Worm (Caenorhabditis elegans) whole organism, young adult: ENCODE data around the gene laat-1.
A peak's percentile ranks its signal among the peaks of the same experiment; 100 is the strongest.

ENCODE experiments used
- B0035.1 ChIP-seq: sonication (generic microtip); optimal IDR thresholded peaks from 2 replicates; lab custom pipeline; 2016; ENCODE audit warnings: missing genetic modification characterization, mild to moderate bottlenecking, missing compliant biosample characterization, missing genotype, missing genetic modification reagents
- C17E4.6 ChIP-seq: fragments of 200-800 bp; sonication (Bioruptor generic); IDR thresholded peaks from 2 replicates; pipeline ENCODE4 v1.3.6; 2022; ENCODE audit warnings: missing genetic modification reagents, missing genetic modification characterization, missing compliant biosample characterization
- D2030.7 ChIP-seq: fragments of 200-800 bp; sonication (Bioruptor generic); IDR thresholded peaks from 2 replicates; pipeline ENCODE4 v1.3.6; 2022; ENCODE audit warnings: missing genetic modification reagents, missing genetic modification characterization, missing compliant biosample characterization
- F33H1.4 ChIP-seq: fragments of 200-800 bp; sonication (Bioruptor generic); IDR thresholded peaks from 2 replicates; pipeline ENCODE4 v1.3.6; 2022; ENCODE audit warnings: missing genetic modification reagents, missing genetic modification characterization, missing compliant biosample characterization
- F52B5.7 ChIP-seq: sonication (generic microtip); optimal IDR thresholded peaks from 2 replicates; lab custom pipeline; 2016; ENCODE audit warnings: mild to moderate bottlenecking, missing genetic modification characterization, missing compliant biosample characterization
- K12H6.12 ChIP-seq: fragments of 200-800 bp; sonication (Bioruptor generic); optimal IDR thresholded peaks from 2 replicates; lab custom pipeline; 2018; ENCODE audit warnings: mild to moderate bottlenecking, missing genetic modification characterization, missing compliant biosample characterization
- Y79H2A.3 ChIP-seq: fragments of 200-800 bp; sonication (Bioruptor generic); conservative IDR thresholded peaks from 2 replicates; pipeline ENCODE4 v1.3.6; 2022; ENCODE audit warnings: missing genetic modification reagents, missing genetic modification characterization, missing compliant biosample characterization
- Y95B8A.8 ChIP-seq: fragments of 200-800 bp; sonication (Bioruptor generic); IDR thresholded peaks from 2 replicates; pipeline ENCODE4 v1.3.6; 2022; ENCODE audit warnings: missing genetic modification reagents, missing genetic modification characterization, missing compliant biosample characterization
- aptf-3 ChIP-seq: fragments of 200-800 bp; sonication (Bioruptor generic); IDR thresholded peaks from 2 replicates; pipeline ENCODE4 v1.3.6; 2022; ENCODE audit warnings: missing genetic modification characterization, missing compliant biosample characterization
- atf-7 ChIP-seq: sonication (generic microtip); optimal IDR thresholded peaks from 2 replicates; lab custom pipeline; 2017; ENCODE audit warnings: mild to moderate bottlenecking, missing genetic modification characterization, missing compliant biosample characterization
- athp-1 ChIP-seq: sonication (generic microtip); optimal IDR thresholded peaks from 2 replicates; lab custom pipeline; 2017; ENCODE audit warnings: mild to moderate bottlenecking, missing genetic modification characterization, missing compliant biosample characterization
- attf-5 ChIP-seq: fragments of 200-800 bp; sonication (Bioruptor generic); optimal IDR thresholded peaks from 2 replicates; lab custom pipeline; 2018; ENCODE audit warnings: mild to moderate bottlenecking, missing genetic modification characterization, missing compliant biosample characterization
- attf-6 ChIP-seq: fragments of 200-800 bp; sonication (Bioruptor generic); IDR thresholded peaks from 2 replicates; pipeline ENCODE4 v1.3.6; 2022; ENCODE audit warnings: missing genetic modification reagents, missing genetic modification characterization, missing compliant biosample characterization
- bed-1 ChIP-seq: fragments of 200-800 bp; sonication (Bioruptor generic); IDR thresholded peaks from 2 replicates; pipeline ENCODE4 v1.3.6; 2022; ENCODE audit warnings: missing genetic modification reagents, missing genetic modification characterization, missing compliant biosample characterization
- ccch-3 ChIP-seq: fragments of 200-800 bp; sonication (Bioruptor generic); optimal IDR thresholded peaks from 2 replicates; lab custom pipeline; 2018; ENCODE audit warnings: mild to moderate bottlenecking, missing genetic modification characterization, missing compliant biosample characterization
- cebp-1 ChIP-seq, 2 experiments: fragments of 200-800 bp in 1 of 2; sonication (Bioruptor generic) in 1 of 2; sonication (generic microtip) in 1 of 2; IDR thresholded peaks in 1 of 2; optimal IDR thresholded peaks in 1 of 2; 2 replicates each; pipeline versions ENCODE4 v1.3.6 to Lab custom; 2017 to 2022; ENCODE audit warnings: missing compliant biosample characterization in 2 of 2, missing genetic modification characterization in 2 of 2, mild to moderate bottlenecking in 1 of 2, missing genetic modification reagents in 1 of 2, moderate library complexity in 1 of 2
- ceh-27 ChIP-seq: fragments of 200-800 bp; sonication (Bioruptor generic); optimal IDR thresholded peaks from 2 replicates; lab custom pipeline; 2018; ENCODE audit warnings: mild to moderate bottlenecking, missing genetic modification characterization, moderate library complexity, missing compliant biosample characterization
- ceh-79 ChIP-seq: sonication (generic microtip); optimal IDR thresholded peaks from 2 replicates; lab custom pipeline; 2017; ENCODE audit warnings: mild to moderate bottlenecking, missing genetic modification characterization, missing compliant biosample characterization
- ceh-91 ChIP-seq: fragments of 200-800 bp; sonication (Bioruptor generic); IDR thresholded peaks from 2 replicates; pipeline ENCODE4 v1.3.6; 2022; ENCODE audit warnings: missing genetic modification reagents, missing genetic modification characterization, missing compliant biosample characterization
- dox-1 ChIP-seq: fragments of 200-800 bp; sonication (Bioruptor generic); IDR thresholded peaks from 2 replicates; pipeline ENCODE4 v1.3.6; 2022; ENCODE audit warnings: missing genetic modification reagents, missing genetic modification characterization, missing compliant biosample characterization
- dpff-1 ChIP-seq: sonication (generic microtip); optimal IDR thresholded peaks from 2 replicates; lab custom pipeline; 2017; ENCODE audit warnings: mild to moderate bottlenecking, missing genetic modification characterization, missing compliant biosample characterization
- efl-1 ChIP-seq: fragments of 150-350 bp; optimal IDR thresholded peaks from 2 replicates; lab custom pipeline; 2014; ENCODE audit warnings: missing biosample characterization, missing genetic modification reagents, missing genetic modification characterization
- ekl-4 ChIP-seq: fragments of 200-800 bp; sonication (Bioruptor generic); IDR thresholded peaks from 2 replicates; pipeline ENCODE4 v1.3.6; 2022; ENCODE audit warnings: missing genetic modification reagents, missing genetic modification characterization, missing compliant biosample characterization
- ets-4 ChIP-seq: fragments of 200-800 bp; sonication (Bioruptor generic); optimal IDR thresholded peaks from 2 replicates; lab custom pipeline; 2018; ENCODE audit warnings: mild to moderate bottlenecking, missing genetic modification characterization, missing compliant biosample characterization
- fkh-3 ChIP-seq: sonication (generic microtip); optimal IDR thresholded peaks from 2 replicates; lab custom pipeline; 2016; ENCODE audit warnings: mild to moderate bottlenecking, missing genetic modification characterization, missing compliant biosample characterization
- him-1 ChIP-seq: sonication (generic microtip); optimal IDR thresholded peaks from 2 replicates; lab custom pipeline; 2016; ENCODE audit warnings: missing genotype, missing genetic modification reagents, missing genetic modification characterization, missing compliant biosample characterization
- hlh-26 ChIP-seq: fragments of 200-800 bp; sonication (Bioruptor generic); conservative IDR thresholded peaks from 2 replicates; pipeline ENCODE4 v1.3.6; 2022; ENCODE audit warnings: missing genetic modification reagents, missing genetic modification characterization, missing compliant biosample characterization
- lag-1 ChIP-seq: fragments of 200-800 bp; sonication (Bioruptor generic); IDR thresholded peaks from 2 replicates; pipeline ENCODE4 v1.3.6; 2022; ENCODE audit warnings: missing genetic modification reagents, missing genetic modification characterization, missing compliant biosample characterization
- let-607 ChIP-seq, 2 experiments: fragments of 200-800 bp in 1 of 2; sonication (Bioruptor generic) in 1 of 2; sonication (generic microtip) in 1 of 2; optimal IDR thresholded peaks; 2 replicates each; lab custom pipeline; 2016 to 2018; ENCODE audit warnings: mild to moderate bottlenecking in 2 of 2, missing compliant biosample characterization in 2 of 2, missing genetic modification characterization in 2 of 2, moderate library complexity in 2 of 2, missing genotype in 1 of 2
- lsy-27 ChIP-seq: sonication (generic microtip); optimal IDR thresholded peaks from 2 replicates; lab custom pipeline; 2017; ENCODE audit warnings: missing genetic modification characterization, mild to moderate bottlenecking, missing compliant biosample characterization, antibody characterized with exemption, missing genotype, borderline replicate concordance; ENCODE audit not compliant: insufficient read depth
- madf-3 ChIP-seq: fragments of 200-800 bp; sonication (Bioruptor generic); IDR thresholded peaks from 2 replicates; pipeline ENCODE4 v1.3.6; 2022; ENCODE audit warnings: missing genetic modification reagents, missing genetic modification characterization, missing compliant biosample characterization
- madf-6 ChIP-seq: fragments of 200-800 bp; sonication (Bioruptor generic); IDR thresholded peaks from 2 replicates; pipeline ENCODE4 v1.3.6; 2022; ENCODE audit warnings: missing genetic modification reagents, missing genetic modification characterization, missing compliant biosample characterization
- madf-8 ChIP-seq: fragments of 200-800 bp; sonication (Bioruptor generic); conservative IDR thresholded peaks from 2 replicates; pipeline ENCODE4 v1.3.6; 2022; ENCODE audit warnings: missing genetic modification reagents, missing genetic modification characterization, missing compliant biosample characterization
- mes-4 ChIP-seq: sonication (generic microtip); optimal IDR thresholded peaks from 2 replicates; lab custom pipeline; 2016; ENCODE audit warnings: missing genotype, missing genetic modification characterization, missing compliant biosample characterization
- mxl-1 ChIP-seq: sonication (generic microtip); optimal IDR thresholded peaks from 2 replicates; lab custom pipeline; 2016; ENCODE audit warnings: missing genetic modification characterization, missing compliant biosample characterization
- nfyb-1 ChIP-seq: fragments of 200-800 bp; sonication (Bioruptor generic); IDR thresholded peaks from 2 replicates; pipeline ENCODE4 v1.3.6; 2022; ENCODE audit warnings: missing genetic modification reagents, missing genetic modification characterization, missing compliant biosample characterization
- nhr-27 ChIP-seq: fragments of 200-800 bp; sonication (Bioruptor generic); optimal IDR thresholded peaks from 2 replicates; lab custom pipeline; 2018; ENCODE audit warnings: mild to moderate bottlenecking, missing genetic modification characterization, moderate library complexity, missing compliant biosample characterization
- nhr-90 ChIP-seq: sonication (generic microtip); optimal IDR thresholded peaks from 2 replicates; lab custom pipeline; 2016; ENCODE audit warnings: missing genotype, mild to moderate bottlenecking, missing genetic modification characterization, missing compliant biosample characterization
- rcor-1 ChIP-seq: fragments of 200-800 bp; sonication (Bioruptor generic); IDR thresholded peaks from 2 replicates; pipeline ENCODE4 v1.3.6; 2022; ENCODE audit warnings: missing genetic modification reagents, missing genetic modification characterization, missing compliant biosample characterization
- snpc-4 ChIP-seq, 5 experiments: fragments of 150-350 bp in 1 of 5; sonication (generic microtip) in 4 of 5; optimal IDR thresholded peaks; 2 replicates each; lab custom pipeline; 2014 to 2018; ENCODE audit warnings: missing genetic modification characterization in 5 of 5, missing biosample characterization in 3 of 5, antibody characterized with exemption in 2 of 5, mild to moderate bottlenecking in 2 of 5, missing compliant biosample characterization in 2 of 5, missing genotype in 2 of 5, moderate library complexity in 2 of 5, missing genetic modification reagents in 1 of 5
- somi-1 ChIP-seq: fragments of 200-800 bp; sonication (Bioruptor generic); optimal IDR thresholded peaks from 2 replicates; lab custom pipeline; 2018; ENCODE audit warnings: mild to moderate bottlenecking, missing genetic modification characterization, missing compliant biosample characterization
- tlf-1 ChIP-seq: fragments of 200-800 bp; sonication (Bioruptor generic); optimal IDR thresholded peaks from 2 replicates; lab custom pipeline; 2018; ENCODE audit warnings: mild to moderate bottlenecking, missing genetic modification characterization, missing compliant biosample characterization
- zfh-2 ChIP-seq: fragments of 200-800 bp; sonication (Bioruptor generic); conservative IDR thresholded peaks from 2 replicates; pipeline ENCODE4 v1.3.6; 2022; ENCODE audit warnings: missing genetic modification reagents, missing genetic modification characterization, missing compliant biosample characterization
- ztf-22 ChIP-seq: fragments of 200-800 bp; sonication (Bioruptor generic); optimal IDR thresholded peaks from 2 replicates; lab custom pipeline; 2018; ENCODE audit warnings: mild to moderate bottlenecking, missing genetic modification characterization, moderate library complexity, missing compliant biosample characterization
- ztf-25 ChIP-seq: fragments of 200-800 bp; sonication (Bioruptor generic); IDR thresholded peaks from 2 replicates; pipeline ENCODE4 v1.3.6; 2022; ENCODE audit warnings: missing genetic modification reagents, missing genetic modification characterization, missing compliant biosample characterization
- ztf-28 ChIP-seq: fragments of 200-800 bp; sonication (Bioruptor generic); IDR thresholded peaks from 2 replicates; pipeline ENCODE4 v1.3.6; 2022; ENCODE audit warnings: missing genetic modification reagents, missing genetic modification characterization, missing compliant biosample characterization
- ztf-3 ChIP-seq: fragments of 200-800 bp; sonication (Bioruptor generic); optimal IDR thresholded peaks from 2 replicates; lab custom pipeline; 2018; ENCODE audit warnings: mild to moderate bottlenecking, missing genetic modification characterization, missing compliant biosample characterization

laat-1 gene

DNA sequence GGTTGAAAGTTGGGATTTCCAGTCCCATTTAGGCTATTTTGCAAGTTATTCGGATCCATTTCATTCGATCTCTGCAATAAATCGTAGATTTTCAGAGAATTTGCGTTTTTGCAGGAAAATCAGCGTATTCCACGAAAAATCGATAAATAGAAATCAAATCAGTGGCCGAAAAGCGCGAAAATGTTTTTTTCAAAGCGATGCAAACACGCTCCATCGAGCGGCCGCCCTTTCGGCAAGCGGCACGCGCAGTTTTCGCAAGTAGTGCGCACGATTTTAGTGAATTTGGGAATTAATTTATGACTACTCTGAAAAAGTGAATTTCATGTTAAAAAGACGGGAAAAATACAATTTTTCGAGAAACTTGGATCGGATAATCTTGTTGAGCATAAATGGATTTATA is 17.5 kb upstream of the laat-1 start (continued):
- peak; percentile 98 for TF ChIP-seq attf-5 (GFP tag; lab: Kevin White, UChicago)
- peak; percentile 42 for TF ChIP-seq ets-4 (GFP tag; lab: Kevin White, UChicago)
- peak; percentile 70; the same call in 1 of the 2 replicates for TF ChIP-seq zfh-2
- peak; percentile 80 for TF ChIP-seq madf-6 (GFP tag; lab: Robert Waterston, UW)
- TF ChIP-seq snpc-4 (GFP tag; optimal IDR thresholded peaks at IDR 0.05; lab: Kevin White, UChicago) = peak; percentile 14
- peak in 2 of 4 experiments; percentile 57 to 86 for TF ChIP-seq snpc-4 (tag; optimal IDR thresholded peaks at IDR 0.05; lab: Kevin White, UChicago)
- TF ChIP-seq K12H6.12 = peak; percentile 84
- TF ChIP-seq rcor-1 (GFP tag; lab: Robert Waterston, UW) = peak; percentile 79
- peak; percentile 56 for TF ChIP-seq madf-8
- peak; percentile 97 for TF ChIP-seq dox-1 (GFP tag; lab: Robert Waterston, UW)
- peak; percentile 96 for TF ChIP-seq athp-1 (tag; lab: Kevin White, UChicago)
- peak; percentile 59 for TF ChIP-seq ztf-22 (GFP tag; lab: Kevin White, UChicago)
- TF ChIP-seq fkh-3 (tag; lab: Kevin White, UChicago) = no peak
- peak; percentile 95 for TF ChIP-seq ceh-27 (GFP tag; lab: Kevin White, UChicago)
- no peak for TF ChIP-seq mxl-1
- 0 out of 2 replicates have a peak, but pooled peaks have one; percentile 4 for TF ChIP-seq ztf-25 (GFP tag; lab: Robert Waterston, UW)
- TF ChIP-seq somi-1 (GFP tag; lab: Kevin White, UChicago) = peak; percentile 43
- TF ChIP-seq tlf-1 (GFP tag; lab: Kevin White, UChicago) = peak; percentile 90
- peak; percentile 69 for TF ChIP-seq atf-7 (tag; lab: Kevin White, UChicago)
- no peak for TF ChIP-seq hlh-26 (GFP tag; lab: Robert Waterston, UW)
- TF ChIP-seq ztf-28 (GFP tag; lab: Robert Waterston, UW) = peak; percentile 89
- no peak for TF ChIP-seq mes-4
- TF ChIP-seq aptf-3 (GFP tag; lab: Robert Waterston, UW) = no peak
- no peak for TF ChIP-seq ztf-3
- TF ChIP-seq ccch-3 = peak; percentile 48
- peak; percentile 41 for TF ChIP-seq him-1 (tag; lab: Kevin White, UChicago)
- TF ChIP-seq ceh-91 = peak; percentile 85
- TF ChIP-seq bed-1 (GFP tag; lab: Robert Waterston, UW) = no peak
- peak; percentile 54 for TF ChIP-seq F52B5.7
- TF ChIP-seq nhr-27 (tag; lab: Kevin White, UChicago) = no peak
- peak; percentile 93 for TF ChIP-seq D2030.7 (GFP tag; lab: Robert Waterston, UW)
- peak; percentile 17 for TF ChIP-seq B0035.1 (tag; lab: Kevin White, UChicago)
- 0 out of 2 replicates have a peak, but pooled peaks have one; percentile 71 for TF ChIP-seq Y79H2A.3 (GFP tag; lab: Robert Waterston, UW)
- TF ChIP-seq nfyb-1 (GFP tag; lab: Robert Waterston, UW) = peak; percentile 90
- no peak for TF ChIP-seq dpff-1 (tag; lab: Kevin White, UChicago)
- TF ChIP-seq Y95B8A.8 (GFP tag; lab: Robert Waterston, UW) = peak; percentile 93
- TF ChIP-seq lag-1 (GFP tag; lab: Robert Waterston, UW) = no peak
- TF ChIP-seq attf-6 (GFP tag; lab: Robert Waterston, UW) = 0 out of 2 replicates have a peak, but pooled peaks have one; percentile 58
- peak; percentile 59 for TF ChIP-seq F33H1.4 (GFP tag; lab: Robert Waterston, UW)
- peak; percentile 79 for TF ChIP-seq efl-1 (GFP tag; lab: Kevin White, UChicago)
- TF ChIP-seq nhr-90 (tag; lab: Kevin White, UChicago) = peak; percentile 4
- TF ChIP-seq cebp-1 (GFP tag; IDR thresholded peaks at IDR 0.05; lab: Robert Waterston, UW) = peak; percentile 59; the same call in 1 of the 2 replicates
- TF ChIP-seq cebp-1 (tag; optimal IDR thresholded peaks at IDR 0.05; lab: Kevin White, UChicago) = no peak
- TF ChIP-seq madf-3 = peak; percentile 41; the same call in 1 of the 2 replicates
- peak in 1 of 2 experiments; percentile 59 for TF ChIP-seq let-607 (tag; optimal IDR thresholded peaks at IDR 0.05; lab: Kevin White, UChicago)
- peak; percentile 66 for TF ChIP-seq lsy-27 (tag; lab: Kevin White, UChicago)
- peak; percentile 88 for TF ChIP-seq ekl-4
- TF ChIP-seq C17E4.6 (GFP tag; lab: Robert Waterston, UW) = no peak
- no peak for TF ChIP-seq ceh-79
